Worm (Caenorhabditis elegans) whole organism, L3 larva: ENCODE results near the gene Y49F6B.8.
"Not testable (repeated sequence)": the region's sequence is repeated elsewhere in the genome, so short reads cannot be mapped to it uniquely, and the experiment has no call there.

Experiments
- R02D3.7 ChIP-seq: fragments of 150-350 bp; optimal IDR thresholded peaks from 2 replicates; lab custom pipeline; 2014; ENCODE audit warnings: missing biosample characterization, missing genetic modification characterization
- ZK546.5 ChIP-seq: sonication (generic microtip); optimal IDR thresholded peaks from 2 replicates; lab custom pipeline; 2017; ENCODE audit warnings: missing biosample characterization, missing genetic modification characterization
- aly-2 ChIP-seq: fragments of 150-350 bp; optimal IDR thresholded peaks from 2 replicates; lab custom pipeline; 2014; ENCODE audit warnings: missing biosample characterization, missing genetic modification characterization
- ceh-28 ChIP-seq: fragments of 150-350 bp; optimal IDR thresholded peaks from 2 replicates; lab custom pipeline; 2014; ENCODE audit warnings: missing biosample characterization, missing genetic modification reagents, missing genetic modification characterization
- ceh-82 ChIP-seq: fragments of 150-350 bp; optimal IDR thresholded peaks from 2 replicates; lab custom pipeline; 2014; ENCODE audit warnings: missing biosample characterization, missing genetic modification characterization
- ceh-9 ChIP-seq: sonication (generic microtip); optimal IDR thresholded peaks from 2 replicates; lab custom pipeline; 2018; ENCODE audit warnings: missing biosample characterization, missing genetic modification characterization
- eor-1 ChIP-seq, 2 experiments: fragments of 150-350 bp; optimal IDR thresholded peaks; 2 replicates each; lab custom pipeline; 2014 to 2018; ENCODE audit warnings: missing biosample characterization in 2 of 2, missing genetic modification characterization in 2 of 2
- fkh-10 ChIP-seq: sonication (generic microtip); optimal IDR thresholded peaks from 2 replicates; lab custom pipeline; 2017; ENCODE audit warnings: missing biosample characterization, missing genetic modification reagents, missing genetic modification characterization
- fkh-2 ChIP-seq: fragments of 150-350 bp; optimal IDR thresholded peaks from 2 replicates; lab custom pipeline; 2014; ENCODE audit warnings: missing biosample characterization, missing genetic modification reagents, missing genetic modification characterization
- fos-1 ChIP-seq: fragments of 150-350 bp; optimal IDR thresholded peaks from 2 replicates; lab custom pipeline; 2014; ENCODE audit warnings: missing biosample characterization, missing genetic modification characterization
- jun-1 ChIP-seq: fragments of 150-350 bp; optimal IDR thresholded peaks from 2 replicates; lab custom pipeline; 2014; ENCODE audit warnings: missing biosample characterization, missing genetic modification reagents, missing genetic modification characterization
- lin-15B ChIP-seq: fragments of 150-350 bp; optimal IDR thresholded peaks from 2 replicates; lab custom pipeline; 2014; ENCODE audit warnings: missing biosample characterization, missing genetic modification characterization
- lin-39 ChIP-seq: fragments of 150-350 bp; optimal IDR thresholded peaks from 2 replicates; lab custom pipeline; 2018; ENCODE audit warnings: missing biosample characterization, missing genetic modification reagents, missing genetic modification characterization
- lsy-12 ChIP-seq: sonication (generic microtip); optimal IDR thresholded peaks from 2 replicates; lab custom pipeline; 2016; ENCODE audit warnings: mild to moderate bottlenecking, missing genetic modification characterization, missing compliant biosample characterization
- mdl-1 ChIP-seq: fragments of 150-350 bp; optimal IDR thresholded peaks from 2 replicates; lab custom pipeline; 2014; ENCODE audit warnings: missing biosample characterization, missing genetic modification characterization
- mml-1 ChIP-seq: fragments of 150-350 bp; sonication (generic microtip); optimal IDR thresholded peaks from 3 replicates; lab custom pipeline; 2014; ENCODE audit warnings: missing biosample characterization, missing genetic modification characterization
- nfya-1 ChIP-seq: sonication (generic microtip); optimal IDR thresholded peaks from 2 replicates; lab custom pipeline; 2017; ENCODE audit warnings: missing genetic modification characterization, mild to moderate bottlenecking, missing compliant biosample characterization, antibody characterized with exemption, moderate library complexity; ENCODE audit not compliant: insufficient read depth
- nhr-11 ChIP-seq: fragments of 150-350 bp; optimal IDR thresholded peaks from 2 replicates; lab custom pipeline; 2014; ENCODE audit warnings: missing biosample characterization, missing genetic modification characterization
- nhr-12 ChIP-seq: fragments of 150-350 bp; optimal IDR thresholded peaks from 2 replicates; lab custom pipeline; 2014; ENCODE audit warnings: missing biosample characterization, missing genetic modification characterization
- nhr-23 ChIP-seq: fragments of 150-350 bp; optimal IDR thresholded peaks from 2 replicates; lab custom pipeline; 2014; ENCODE audit warnings: missing biosample characterization, missing genetic modification reagents, missing genetic modification characterization
- nhr-237 ChIP-seq: fragments of 150-350 bp; optimal IDR thresholded peaks from 2 replicates; lab custom pipeline; 2014; ENCODE audit warnings: missing biosample characterization, missing genetic modification characterization
- nhr-25 ChIP-seq: sonication (generic microtip); optimal IDR thresholded peaks from 2 replicates; lab custom pipeline; 2017; ENCODE audit warnings: missing biosample characterization, missing genetic modification characterization
- nhr-43 ChIP-seq: sonication (generic microtip); optimal IDR thresholded peaks from 2 replicates; lab custom pipeline; 2016; ENCODE audit warnings: mild to moderate bottlenecking, missing genetic modification characterization, missing compliant biosample characterization; ENCODE audit not compliant: poor library complexity, severe bottlenecking
- nhr-67 ChIP-seq: fragments of 150-350 bp; optimal IDR thresholded peaks from 2 replicates; lab custom pipeline; 2014; ENCODE audit warnings: missing biosample characterization, missing genetic modification characterization
- nhr-77 ChIP-seq: fragments of 150-350 bp; optimal IDR thresholded peaks from 2 replicates; lab custom pipeline; 2014; ENCODE audit warnings: missing biosample characterization, missing genetic modification characterization
- pha-4 ChIP-seq: fragments of 150-350 bp; optimal IDR thresholded peaks from 2 replicates; lab custom pipeline; 2014; ENCODE audit warnings: missing biosample characterization, missing genetic modification reagents, missing genetic modification characterization
- sea-2 ChIP-seq: fragments of 150-350 bp; sonication (generic microtip); optimal IDR thresholded peaks from 4 replicates; lab custom pipeline; 2014; ENCODE audit warnings: missing biosample characterization, missing genetic modification reagents, missing genetic modification characterization
- skn-1 ChIP-seq: fragments of 150-350 bp; optimal IDR thresholded peaks from 2 replicates; lab custom pipeline; 2014; ENCODE audit warnings: missing biosample characterization, missing genetic modification characterization
- snpc-4 ChIP-seq: fragments of 150-350 bp; optimal IDR thresholded peaks from 2 replicates; lab custom pipeline; 2014; ENCODE audit warnings: missing biosample characterization, missing genetic modification characterization
- tbx-2 ChIP-seq: sonication (generic microtip); optimal IDR thresholded peaks from 2 replicates; lab custom pipeline; 2016; ENCODE audit warnings: mild to moderate bottlenecking, missing genetic modification characterization, missing compliant biosample characterization
- unc-39 ChIP-seq: sonication (generic microtip); optimal IDR thresholded peaks from 4 replicates; lab custom pipeline; 2017; ENCODE audit warnings: missing biosample characterization, missing genetic modification characterization
- zag-1 ChIP-seq: fragments of 150-350 bp; optimal IDR thresholded peaks from 2 replicates; lab custom pipeline; 2014; ENCODE audit warnings: missing biosample characterization, missing genetic modification characterization

Gene Y49F6B.8

DNA sequence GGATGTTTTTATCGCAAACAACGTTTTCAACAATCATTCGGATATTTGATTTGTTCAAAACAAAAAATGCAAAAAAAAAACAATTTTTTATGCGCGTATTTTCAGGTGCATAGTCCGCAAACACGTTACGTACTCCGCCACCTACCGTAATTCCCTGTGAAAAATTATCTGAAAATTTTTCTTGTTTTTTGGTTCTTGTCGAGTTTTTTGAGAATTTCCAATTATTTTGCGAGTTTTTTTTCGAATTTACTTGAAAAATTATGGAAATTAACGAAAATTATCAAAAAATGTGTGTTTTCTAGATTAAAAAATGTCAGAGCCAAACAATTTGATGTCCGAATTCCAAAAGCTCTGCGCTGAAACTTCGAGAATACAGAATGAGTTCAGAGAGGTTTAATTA, 29.1 kb downstream of the Y49F6B.8 start, which contains the start of gene C16C8.12:
C16C8.12 (plus strand) TSS at position 301 of the 400 bp plus-strand sequence.
- TF ChIP-seq fos-1 (no peak), nhr-43 (tag; lab: Kevin White, UChicago) (no peak), tbx-2 (tag; lab: Kevin White, UChicago) (no peak), aly-2 (tag; lab: Kevin White, UChicago) (no peak), nhr-11 (tag; lab: Kevin White, UChicago) (no peak), nhr-77 (tag; lab: Kevin White, UChicago) (no peak), ceh-82 (tag; lab: Kevin White, UChicago) (no peak), zag-1 (no peak), unc-39 (tag; lab: Kevin White, UChicago) (no peak), skn-1 (tag; lab: Kevin White, UChicago) (no peak), jun-1 (tag; lab: Kevin White, UChicago) (no peak), ceh-9 (tag; lab: Kevin White, UChicago) (no peak)

DNA sequence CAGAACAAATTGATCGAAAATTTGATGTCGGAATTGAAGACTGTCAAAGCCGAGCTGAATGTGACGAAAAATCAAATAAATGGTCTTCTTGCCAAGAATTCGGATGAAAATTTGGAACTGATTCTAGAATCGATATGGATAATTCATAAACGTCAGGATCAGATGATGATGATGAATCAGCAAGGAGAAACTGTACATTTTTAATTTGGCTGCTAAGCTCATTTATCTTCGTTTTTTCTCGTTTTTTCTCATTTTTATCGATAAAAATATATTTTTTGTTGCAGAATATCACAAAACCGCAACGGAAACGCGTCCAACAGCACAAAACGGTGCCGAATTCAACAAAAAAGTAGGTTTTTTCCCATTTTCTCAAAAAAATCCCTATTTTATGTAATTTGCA, 32.0 kb downstream of the Y49F6B.8 start, which contains the start of gene C16C8.14:
C16C8.14 (plus strand) TSS at position 301 of the 400 bp plus-strand sequence.
- TF ChIP-seq lsy-12 (tag; lab: Kevin White, UChicago); pha-4 (tag; lab: Kevin White, UChicago); fkh-10 (GFP tag; lab: Kevin White, UChicago): not testable (repeated sequence)

DNA sequence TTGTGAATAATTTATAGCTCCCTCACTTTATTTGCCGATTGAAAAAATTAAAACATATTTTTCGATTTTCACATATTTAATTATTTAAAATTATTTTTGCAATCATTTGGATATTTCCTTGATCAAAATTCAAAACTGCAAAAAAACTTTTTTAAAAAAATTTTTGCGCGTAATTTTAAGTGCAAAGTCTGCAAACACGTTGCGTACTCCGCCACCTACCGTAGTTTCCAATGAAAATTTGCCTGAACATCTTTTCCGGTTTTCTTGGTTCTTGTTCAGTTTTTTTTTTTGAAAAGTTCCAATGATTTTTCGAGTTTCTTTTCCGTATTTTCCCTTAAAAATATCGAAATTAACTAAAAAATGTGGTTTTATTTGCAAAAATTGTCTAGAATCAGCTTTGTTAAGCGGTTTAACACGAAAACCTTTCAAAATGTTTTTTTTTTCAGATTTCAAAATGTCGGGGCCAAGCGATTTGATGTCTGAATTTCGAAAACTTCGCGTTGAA, 32.7 kb downstream of the Y49F6B.8 start, which contains the start of gene C16C8.25:
C16C8.25 (plus strand) TSS at position 455 of the 505 bp plus-strand sequence.
- TF ChIP-seq ZK546.5 (tag; lab: Kevin White, UChicago) (no peak), R02D3.7 (no peak), ceh-28 (tag; lab: Kevin White, UChicago) (no peak), nhr-43 (tag; lab: Kevin White, UChicago) (no peak), eor-1 (tag; optimal IDR thresholded peaks at IDR 0.05; lab: Kevin White, UChicago) (no peak), ceh-82 (tag; lab: Kevin White, UChicago) (no peak), nhr-23 (tag; lab: Kevin White, UChicago) (no peak), lin-39 (tag; lab: Kevin White, UChicago) (no peak), unc-39 (tag; lab: Kevin White, UChicago) (no peak), skn-1 (tag; lab: Kevin White, UChicago) (no peak), lsy-12 (tag; lab: Kevin White, UChicago) (no peak), nhr-25 (tag; lab: Kevin White, UChicago) (no peak), mdl-1 (tag; lab: Kevin White, UChicago) (no peak), jun-1 (tag; lab: Kevin White, UChicago) (no peak), nhr-12 (tag; lab: Kevin White, UChicago) (no peak), mml-1 (tag; lab: Kevin White, UChicago) (no peak), nfya-1 (no peak), nhr-237 (tag; lab: Kevin White, UChicago) (no peak), nhr-67 (no peak)

DNA sequence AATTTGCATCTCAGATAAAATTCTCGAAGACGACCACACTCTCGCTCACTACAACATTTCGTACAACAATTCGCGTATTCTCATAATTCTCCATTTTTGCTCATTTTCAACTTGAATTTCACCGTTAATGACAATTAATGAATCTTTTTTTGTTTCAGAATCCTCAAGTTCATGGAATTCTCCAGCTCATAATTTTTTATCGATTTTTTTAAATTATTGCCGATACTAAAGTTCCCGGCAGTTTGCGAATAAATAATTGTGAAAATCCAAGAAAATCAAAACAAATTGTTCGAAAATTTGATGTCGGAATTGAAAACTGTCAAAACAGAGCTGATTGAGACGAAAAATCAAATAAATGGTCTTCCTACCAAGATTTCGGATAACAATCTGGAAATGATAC, 33.6 kb downstream of the Y49F6B.8 start, which contains the start of gene C16C8.21:
C16C8.21 (plus strand) TSS at position 301 of the 400 bp plus-strand sequence.
- TF ChIP-seq ceh-28 (tag; lab: Kevin White, UChicago) (no peak), sea-2 (GFP tag; lab: Kevin White, UChicago) (no peak), eor-1 (tag; optimal IDR thresholded peaks at IDR 0.05; lab: Kevin White, UChicago) (no peak), lin-15B (no peak), nhr-12 (tag; lab: Kevin White, UChicago) (no peak), tbx-2 (tag; lab: Kevin White, UChicago) (no peak), fkh-2 (tag; lab: Kevin White, UChicago) (no peak), nfya-1 (no peak), snpc-4 (tag; lab: Kevin White, UChicago) (no peak)

DNA sequence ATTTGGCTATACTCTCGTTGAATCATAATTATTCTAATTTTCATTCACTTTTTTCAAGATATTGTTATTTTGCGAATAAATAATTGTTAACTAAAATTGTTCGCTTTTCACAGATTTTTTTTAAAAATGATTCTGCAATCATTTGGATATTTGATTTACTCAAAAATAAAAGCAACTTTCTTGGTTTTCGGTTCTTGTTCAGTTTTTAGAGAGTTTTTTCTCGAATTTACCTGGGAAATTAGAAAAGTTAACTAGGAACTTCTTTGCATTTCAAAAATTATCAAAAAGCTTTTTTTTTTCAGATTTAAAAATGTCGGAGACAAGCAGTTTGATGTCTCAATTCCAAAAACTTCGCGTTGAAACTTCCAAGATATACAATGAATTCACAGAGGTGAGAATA, 34.8 kb downstream of the Y49F6B.8 start, which contains the start of the genes C16C8.20 and gldi-6:
C16C8.20 (plus strand) TSS at position 301 of the 400 bp plus-strand sequence.
gldi-6 (plus strand) TSS at position 301 of the 400 bp plus-strand sequence.
- TF ChIP-seq mml-1 (tag; lab: Kevin White, UChicago) = no peak
